ENCODE assay signal across 4 fruit fly cellular contexts in genomic region chr3R:9053021-9053420, dm6.
TF ChIP-seq lines count a peak whose summit lies in the region.

No protein-coding gene starts in this region.

TF ChIP-seq in whole organism, adult, 20 proteins besides CTCF, POLR2A, EP300 and RAD21 (continued from another document):
- TF ChIP-seq CG1620 (GFP tag; optimal IDR thresholded peaks at IDR 0.05; lab: Kevin White, UChicago) (no peak), Hr96 (GFP tag; optimal IDR thresholded peaks at IDR 0.05; lab: Kevin White, UChicago) (peak; percentile 42)

TF ChIP-seq in whole organism, embryonic, 481 proteins besides CTCF, POLR2A, EP300 and RAD21 (continued from another document and continues in another):
- TF ChIP-seq Blimp-1 (GFP tag; optimal IDR thresholded peaks at IDR 0.05; lab: Kevin White, UChicago) (peak; percentile 76), org-1 (GFP tag; optimal IDR thresholded peaks at IDR 0.05; lab: Kevin White, UChicago) (peak; percentile 28), dpn (GFP tag; optimal IDR thresholded peaks at IDR 0.05; lab: Kevin White, UChicago) (peak; percentile 55 to 69), Eip74EF (GFP tag; optimal IDR thresholded peaks at IDR 0.05; lab: Kevin White, UChicago) (peak in 1 of 2 experiments; percentile 54), CG11504 (tag; optimal IDR thresholded peaks at IDR 0.05; lab: Kevin White, UChicago) (peak; percentile 8), CrebB (tag; optimal IDR thresholded peaks at IDR 0.05; lab: Kevin White, UChicago) (peak; percentile 74), fd64A (GFP tag; optimal IDR thresholded peaks at IDR 0.05; lab: Kevin White, UChicago) (peak; percentile 57), hth (optimal IDR thresholded peaks at IDR 0.05; lab: Kevin White, UChicago) (no peak), CG8944 (GFP tag; optimal IDR thresholded peaks at IDR 0.05; lab: Kevin White, UChicago) (peak; percentile 10), CG3281 (GFP tag; optimal IDR thresholded peaks at IDR 0.05; lab: Kevin White, UChicago) (peak; percentile 37), ranshi (GFP tag; IDR thresholded peaks at IDR 0.05; lab: Robert Waterston, UW) (no peak), CG9609 (GFP tag; optimal IDR thresholded peaks at IDR 0.05; lab: Kevin White, UChicago) (peak; percentile 54), Trl (optimal IDR thresholded peaks at IDR 0.05; lab: Kevin White, UChicago) (peak; percentile 88 to 94), Trl (GFP tag; optimal IDR thresholded peaks at IDR 0.05; lab: Kevin White, UChicago) (peak; percentile 84), D19A (tag; optimal IDR thresholded peaks at IDR 0.05; lab: Kevin White, UChicago) (peak; percentile 28), CG15514 (GFP tag; optimal IDR thresholded peaks at IDR 0.05; lab: Kevin White, UChicago) (peak; percentile 72), maf-S (GFP tag; optimal IDR thresholded peaks at IDR 0.05; lab: Kevin White, UChicago) (peak; percentile 73), CG11085 (GFP tag; IDR thresholded peaks at IDR 0.05; lab: Robert Waterston, UW) (no peak), repo (GFP tag; optimal IDR thresholded peaks at IDR 0.05; lab: Kevin White, UChicago) (peak; percentile 54), CG31365 (tag; optimal IDR thresholded peaks at IDR 0.05; lab: Kevin White, UChicago) (peak; percentile 35), her (GFP tag; optimal IDR thresholded peaks at IDR 0.05; lab: Kevin White, UChicago) (peak; percentile 85), CG4707 (GFP tag; optimal IDR thresholded peaks at IDR 0.05; lab: Kevin White, UChicago) (peak; percentile 42), yki (optimal IDR thresholded peaks at IDR 0.05; lab: Kevin White, UChicago) (peak; percentile 65), CG11723 (GFP tag; optimal IDR thresholded peaks at IDR 0.05; lab: Kevin White, UChicago) (peak; percentile 29), gcm2 (GFP tag; optimal IDR thresholded peaks at IDR 0.05; lab: Kevin White, UChicago) (peak; percentile 70), CG11398 (GFP tag; optimal IDR thresholded peaks at IDR 0.05; lab: Kevin White, UChicago) (peak; percentile 32), CG13424 (tag; optimal IDR thresholded peaks at IDR 0.05; lab: Kevin White, UChicago) (peak; percentile 3), CG7786 (GFP tag; optimal IDR thresholded peaks at IDR 0.05; lab: Kevin White, UChicago) (peak; percentile 62), HmgD (GFP tag; optimal IDR thresholded peaks at IDR 0.05; lab: Kevin White, UChicago) (peak; percentile 80), MTF-1 (GFP tag; optimal IDR thresholded peaks at IDR 0.05; lab: Kevin White, UChicago; ENCODE audit: borderline replicate concordance) (peak; percentile 64), Atf-2 (GFP tag; optimal IDR thresholded peaks at IDR 0.05; lab: Kevin White, UChicago) (peak; percentile 18), CG6272 (GFP tag; IDR thresholded peaks at IDR 0.05; lab: Robert Waterston, UW) (peak; percentile 58; the same call in 1 of the 2 replicates), CG2120 (GFP tag; optimal IDR thresholded peaks at IDR 0.05; lab: Kevin White, UChicago) (peak; percentile 84), fu2 (GFP tag; optimal IDR thresholded peaks at IDR 0.05; lab: Kevin White, UChicago) (peak; percentile 36), PHDP (tag; optimal IDR thresholded peaks at IDR 0.05; lab: Kevin White, UChicago) (no peak), CG3995 (GFP tag; optimal IDR thresholded peaks at IDR 0.05; lab: Kevin White, UChicago) (no peak), zf30C (GFP tag; optimal IDR thresholded peaks at IDR 0.05; lab: Kevin White, UChicago) (peak; percentile 46), Fer3 (tag; optimal IDR thresholded peaks at IDR 0.05; lab: Kevin White, UChicago) (peak; percentile 52), CG2678 (tag; optimal IDR thresholded peaks at IDR 0.05; lab: Kevin White, UChicago) (peak; percentile 46), danr (GFP tag; IDR thresholded peaks at IDR 0.05; lab: Robert Waterston, UW) (no peak), btn (GFP tag; optimal IDR thresholded peaks at IDR 0.05; lab: Kevin White, UChicago) (peak; percentile 40), kni (GFP tag; optimal IDR thresholded peaks at IDR 0.05; lab: Kevin White, UChicago) (peak; percentile 83), ind (GFP tag; optimal IDR thresholded peaks at IDR 0.05; lab: Kevin White, UChicago) (peak; percentile 46)

TF ChIP-seq in whole organism, prepupa, 60 proteins besides CTCF, POLR2A, EP300 and RAD21 (continued from another document):
- TF ChIP-seq CG6276 (GFP tag; optimal IDR thresholded peaks at IDR 0.05; lab: Kevin White, UChicago) (peak; percentile 64), svp (GFP tag; lab: Kevin White, UChicago) (peak; percentile 94), Lpt (GFP tag; optimal IDR thresholded peaks at IDR 0.05; lab: Kevin White, UChicago) (peak; percentile 79), Sox15 (GFP tag; optimal IDR thresholded peaks at IDR 0.05; lab: Kevin White, UChicago) (no peak), ss (GFP tag; optimal IDR thresholded peaks at IDR 0.05; lab: Kevin White, UChicago) (peak; percentile 84 to 93), fd85E (GFP tag; optimal IDR thresholded peaks at IDR 0.05; lab: Kevin White, UChicago) (peak; percentile 50), CG10669 (GFP tag; optimal IDR thresholded peaks at IDR 0.05; lab: Kevin White, UChicago) (peak; percentile 26), CG1621 (tag; optimal IDR thresholded peaks at IDR 0.05; lab: Kevin White, UChicago) (peak; percentile 96), Hr4 (GFP tag; optimal IDR thresholded peaks at IDR 0.05; lab: Kevin White, UChicago) (peak; percentile 60), acj6 (GFP tag; optimal IDR thresholded peaks at IDR 0.05; lab: Kevin White, UChicago) (peak; percentile 22), Sox14 (GFP tag; optimal IDR thresholded peaks at IDR 0.05; lab: Kevin White, UChicago) (peak; percentile 72), CG8119 (GFP tag; IDR thresholded peaks at IDR 0.05; lab: Robert Waterston, UW) (no peak), CG8632 (GFP tag; optimal IDR thresholded peaks at IDR 0.05; lab: Kevin White, UChicago) (peak; percentile 39), dsx (GFP tag; optimal IDR thresholded peaks at IDR 0.05; lab: Kevin White, UChicago; ENCODE audit: poor library complexity, severe bottlenecking) (peak; percentile 68), achi (GFP tag; optimal IDR thresholded peaks at IDR 0.05; lab: Kevin White, UChicago) (peak; percentile 48), vri (GFP tag; optimal IDR thresholded peaks at IDR 0.05; lab: Kevin White, UChicago) (peak; percentile 79), Eip75B (GFP tag; optimal IDR thresholded peaks at IDR 0.05; lab: Kevin White, UChicago) (peak; percentile 66), eg (GFP tag; IDR thresholded peaks at IDR 0.05; lab: Robert Waterston, UW) (no peak), Met (GFP tag; optimal IDR thresholded peaks at IDR 0.05; lab: Kevin White, UChicago) (peak; percentile 55), Ets21C (GFP tag; optimal IDR thresholded peaks at IDR 0.05; lab: Kevin White, UChicago) (peak; percentile 10), cyc (GFP tag; optimal IDR thresholded peaks at IDR 0.05; lab: Kevin White, UChicago) (peak; percentile 45), fkh (GFP tag; optimal IDR thresholded peaks at IDR 0.05; lab: Kevin White, UChicago) (peak; percentile 84), dac (GFP tag; optimal IDR thresholded peaks at IDR 0.05; lab: Kevin White, UChicago) (peak; percentile 27), CG6854 (GFP tag; optimal IDR thresholded peaks at IDR 0.05; lab: Kevin White, UChicago) (peak; percentile 93), esn (GFP tag; optimal IDR thresholded peaks at IDR 0.05; lab: Kevin White, UChicago) (peak; percentile 54), Gug (GFP tag; IDR thresholded peaks at IDR 0.05; lab: Robert Waterston, UW) (no peak), pdm3 (GFP tag; optimal IDR thresholded peaks at IDR 0.05; lab: Kevin White, UChicago) (peak; percentile 50), CG6163 (GFP tag; IDR thresholded peaks at IDR 0.05; lab: Robert Waterston, UW) (no peak), Blimp-1 (GFP tag; optimal IDR thresholded peaks at IDR 0.05; lab: Kevin White, UChicago) (peak; percentile 81), CG11902 (GFP tag; optimal IDR thresholded peaks at IDR 0.05; lab: Kevin White, UChicago) (no peak), CG6792 (GFP tag; optimal IDR thresholded peaks at IDR 0.05; lab: Kevin White, UChicago) (peak; percentile 62), CG11762 (GFP tag; optimal IDR thresholded peaks at IDR 0.05; lab: Kevin White, UChicago; ENCODE audit: insufficient read depth) (no peak), CG3919 (GFP tag; optimal IDR thresholded peaks at IDR 0.05; lab: Kevin White, UChicago) (peak; percentile 81), Ets96B (tag; optimal IDR thresholded peaks at IDR 0.05; lab: Kevin White, UChicago) (peak; percentile 37), CG6808 (GFP tag; optimal IDR thresholded peaks at IDR 0.05; lab: Kevin White, UChicago) (peak; percentile 74), CG8319 (GFP tag; optimal IDR thresholded peaks at IDR 0.05; lab: Kevin White, UChicago) (no peak), lz (GFP tag; optimal IDR thresholded peaks at IDR 0.05; lab: Kevin White, UChicago) (peak; percentile 31), CG4318 (GFP tag; optimal IDR thresholded peaks at IDR 0.05; lab: Kevin White, UChicago) (no peak), Hr38 (GFP tag; optimal IDR thresholded peaks at IDR 0.05; lab: Kevin White, UChicago) (no peak), Sox102F (GFP tag; optimal IDR thresholded peaks at IDR 0.05; lab: Kevin White, UChicago) (peak; percentile 66), CG31627 (GFP tag; optimal IDR thresholded peaks at IDR 0.05; lab: Kevin White, UChicago) (peak; percentile 50)

TF ChIP-seq in whole organism, wandering third instar larva, 38 proteins besides CTCF, POLR2A, EP300 and RAD21 (continued from another document):
- peak; percentile 37 for TF ChIP-seq sv (GFP tag; optimal IDR thresholded peaks at IDR 0.05; lab: Kevin White, UChicago)
- peak; percentile 75 for TF ChIP-seq br (GFP tag; optimal IDR thresholded peaks at IDR 0.05; lab: Kevin White, UChicago)
- peak; percentile 10 to 77 for TF ChIP-seq foxo (GFP tag; optimal IDR thresholded peaks at IDR 0.05; lab: Kevin White, UChicago)
- TF ChIP-seq Sp1 (GFP tag; optimal IDR thresholded peaks at IDR 0.05; lab: Kevin White, UChicago) = peak; percentile 72
- no peak for TF ChIP-seq tai (GFP tag; optimal IDR thresholded peaks at IDR 0.05; lab: Kevin White, UChicago)
- peak; percentile 59 for TF ChIP-seq Myc (optimal IDR thresholded peaks at IDR 0.05; lab: Kevin White, UChicago)
- peak; percentile 85 for TF ChIP-seq Hr83 (GFP tag; optimal IDR thresholded peaks at IDR 0.05; lab: Kevin White, UChicago; ENCODE audit: poor library complexity, severe bottlenecking)
- TF ChIP-seq lola (GFP tag; optimal IDR thresholded peaks at IDR 0.05; lab: Kevin White, UChicago) = no peak
